Fruit fly (Drosophila melanogaster) whole organism, wandering third instar larva: Measurements from ENCODE around the gene CG12009.

ENCODE experiments used
- Abd-B ChIP-seq: fragments of >200 bp; optimal IDR thresholded peaks from 2 replicates; lab custom pipeline; 2017; ENCODE audit warnings: missing biosample characterization, missing genetic modification characterization
- CG32264 ChIP-seq: fragments of 200-800 bp; sonication (Bioruptor generic); optimal IDR thresholded peaks from 2 replicates; lab custom pipeline; 2016; ENCODE audit warnings: missing biosample characterization, missing genetic modification characterization
- CG9705 ChIP-seq: fragments of 200-800 bp; sonication (Bioruptor generic); optimal IDR thresholded peaks from 2 replicates; lab custom pipeline; 2018; ENCODE audit warnings: missing biosample characterization, mild to moderate bottlenecking, missing genetic modification characterization
- CrebA ChIP-seq: fragments of 200-800 bp; sonication (Bioruptor generic); optimal IDR thresholded peaks from 2 replicates; lab custom pipeline; 2016; ENCODE audit warnings: missing biosample characterization, mild to moderate bottlenecking, missing genetic modification characterization, borderline replicate concordance
- Dfd ChIP-seq: fragments of >200 bp; optimal IDR thresholded peaks from 2 replicates; lab custom pipeline; 2017; ENCODE audit warnings: missing biosample characterization, missing genetic modification characterization
- Dif ChIP-seq: fragments of 200-275, 200-300 bp; sonication (Bioruptor generic); optimal IDR thresholded peaks from 2 replicates; lab custom pipeline; 2018; ENCODE audit warnings: missing biosample characterization, missing genetic modification characterization; ENCODE audit not compliant: partially characterized antibody
- GATAd ChIP-seq: sonication (Bioruptor generic); optimal IDR thresholded peaks from 2 replicates; lab custom pipeline; 2016; ENCODE audit warnings: missing biosample characterization, missing genetic modification characterization
- HLH106 ChIP-seq: fragments of 200-800 bp; optimal IDR thresholded peaks from 3 replicates; lab custom pipeline; 2019; ENCODE audit warnings: missing biosample characterization, mild to moderate bottlenecking, missing genetic modification characterization, moderate library complexity
- Hnf4 ChIP-seq: fragments of 200-800 bp; sonication (Bioruptor generic); optimal IDR thresholded peaks from 2 replicates; lab custom pipeline; 2016; ENCODE audit warnings: missing biosample characterization, mild to moderate bottlenecking, missing genetic modification characterization
- Hr78 ChIP-seq: fragments of >200 bp; optimal IDR thresholded peaks from 2 replicates; lab custom pipeline; 2017; ENCODE audit warnings: missing biosample characterization, missing genetic modification characterization
- Hr83 ChIP-seq: fragments of 200-300 bp; sonication (Bioruptor generic); optimal IDR thresholded peaks from 2 replicates; lab custom pipeline; 2016; ENCODE audit warnings: missing biosample characterization, mild to moderate bottlenecking, missing genetic modification characterization, moderate library complexity; ENCODE audit not compliant: poor library complexity, severe bottlenecking
- Jra ChIP-seq: sonication (Bioruptor generic); optimal IDR thresholded peaks from 2 replicates; lab custom pipeline; 2016; ENCODE audit warnings: missing biosample characterization, missing genetic modification characterization
- Mio ChIP-seq: sonication (Bioruptor generic); optimal IDR thresholded peaks from 2 replicates; lab custom pipeline; 2016; ENCODE audit warnings: missing biosample characterization, missing genetic modification characterization
- Myc ChIP-seq: fragments of >200 bp; optimal IDR thresholded peaks from 2 replicates; lab custom pipeline; 2017
- N ChIP-seq: fragments of >200 bp; optimal IDR thresholded peaks from 2 replicates; lab custom pipeline; 2018; ENCODE audit warnings: missing biosample characterization, missing external identifiers, missing genetic modification characterization
- OdsH ChIP-seq: fragments of 200-800 bp; sonication (Bioruptor generic); optimal IDR thresholded peaks from 2 replicates; lab custom pipeline; 2016; ENCODE audit warnings: missing biosample characterization, mild to moderate bottlenecking, missing genetic modification characterization
- Rel ChIP-seq, 2 experiments: fragments of 200-800 bp; sonication (Bioruptor generic) in 1 of 2; optimal IDR thresholded peaks; 2 replicates in 1 of 2; 3 replicates in 1 of 2; lab custom pipeline; 2016 to 2019; ENCODE audit warnings: mild to moderate bottlenecking in 2 of 2, missing biosample characterization in 2 of 2, missing genetic modification characterization in 2 of 2, moderate library complexity in 1 of 2
- Sp1 ChIP-seq: fragments of 200-800 bp; sonication (Bioruptor generic); optimal IDR thresholded peaks from 3 replicates; lab custom pipeline; 2019; ENCODE audit warnings: missing biosample characterization, mild to moderate bottlenecking, missing genetic modification characterization, moderate library complexity
- Vsx2 ChIP-seq: fragments of 200-300, 225-300 bp; sonication (Bioruptor generic); optimal IDR thresholded peaks from 2 replicates; lab custom pipeline; 2018; ENCODE audit warnings: missing biosample characterization, missing genetic modification characterization; ENCODE audit not compliant: partially characterized antibody
- br ChIP-seq: fragments of 200-800 bp; sonication (Bioruptor generic); optimal IDR thresholded peaks from 2 replicates; lab custom pipeline; 2016; ENCODE audit warnings: missing biosample characterization, missing genetic modification characterization
- brk ChIP-seq: fragments of 200-800 bp; sonication (Bioruptor generic); optimal IDR thresholded peaks from 2 replicates; lab custom pipeline; 2016; ENCODE audit warnings: missing biosample characterization, mild to moderate bottlenecking, missing genetic modification characterization
- dl ChIP-seq, 2 experiments: fragments of 175-275, 200-275 bp in 1 of 2; fragments of 200-275 bp in 1 of 2; sonication (Bioruptor generic); optimal IDR thresholded peaks; lab custom pipeline; 2018; ENCODE audit warnings: mild to moderate bottlenecking in 2 of 2, missing biosample characterization in 2 of 2, missing genetic modification characterization in 2 of 2, moderate library complexity in 2 of 2; ENCODE audit not compliant: partially characterized antibody in 2 of 2, insufficient read depth in 1 of 2
- dmrt93B ChIP-seq: fragments of 200-800 bp; sonication (Bioruptor generic); optimal IDR thresholded peaks from 2 replicates; lab custom pipeline; 2018; ENCODE audit warnings: missing biosample characterization, mild to moderate bottlenecking, missing genetic modification characterization
- dsf ChIP-seq: sonication (Bioruptor generic); optimal IDR thresholded peaks from 2 replicates; lab custom pipeline; 2016; ENCODE audit warnings: missing biosample characterization, missing genetic modification characterization, borderline replicate concordance
- ey ChIP-seq: fragments of 200-800 bp; sonication (Bioruptor generic); optimal IDR thresholded peaks from 2 replicates; lab custom pipeline; 2016; ENCODE audit warnings: missing biosample characterization, missing genetic modification characterization
- foxo ChIP-seq, 2 experiments: fragments of 200-800 bp; sonication (Bioruptor generic); optimal IDR thresholded peaks; 2 replicates in 1 of 2; 3 replicates in 1 of 2; lab custom pipeline; 2016 to 2017; ENCODE audit warnings: missing biosample characterization in 2 of 2, missing genetic modification characterization in 2 of 2
- fru ChIP-seq: fragments of 200-800 bp; sonication (Bioruptor generic); optimal IDR thresholded peaks from 3 replicates; lab custom pipeline; 2016; ENCODE audit warnings: missing biosample characterization, mild to moderate bottlenecking, missing genetic modification characterization
- h ChIP-seq: fragments of 200-800 bp; sonication (Bioruptor generic); optimal IDR thresholded peaks from 3 replicates; lab custom pipeline; 2016; ENCODE audit warnings: missing biosample characterization, mild to moderate bottlenecking, missing genetic modification characterization
- jim ChIP-seq: fragments of 175-275, 200-325 bp; sonication (Bioruptor generic); optimal IDR thresholded peaks from 2 replicates; lab custom pipeline; 2016; ENCODE audit warnings: missing biosample characterization, mild to moderate bottlenecking, missing genetic modification characterization
- lola ChIP-seq: fragments of >200 bp; optimal IDR thresholded peaks from 2 replicates; lab custom pipeline; 2017; ENCODE audit warnings: missing biosample characterization, missing genetic modification characterization
- pan ChIP-seq: fragments of >200 bp; optimal IDR thresholded peaks from 2 replicates; lab custom pipeline; 2017
- psq ChIP-seq: fragments of 200-800 bp; sonication (Bioruptor generic); optimal IDR thresholded peaks from 3 replicates; lab custom pipeline; 2017; ENCODE audit warnings: missing biosample characterization, mild to moderate bottlenecking, missing genetic modification characterization, moderate library complexity
- rgr ChIP-seq: fragments of 200-800 bp; sonication (Bioruptor generic); optimal IDR thresholded peaks from 3 replicates; lab custom pipeline; 2016; ENCODE audit warnings: missing biosample characterization, mild to moderate bottlenecking, missing genetic modification characterization
- sage ChIP-seq: fragments of 200-800 bp; sonication (Bioruptor generic); optimal IDR thresholded peaks from 2 replicates; lab custom pipeline; 2016; ENCODE audit warnings: missing biosample characterization, mild to moderate bottlenecking, missing genetic modification characterization
- sv ChIP-seq: fragments of 200-800 bp; sonication (Bioruptor generic); optimal IDR thresholded peaks from 3 replicates; lab custom pipeline; 2016; ENCODE audit warnings: missing biosample characterization, missing genetic modification characterization
- tai ChIP-seq: sonication (Bioruptor generic); optimal IDR thresholded peaks from 2 replicates; lab custom pipeline; 2016; ENCODE audit warnings: missing biosample characterization, missing genetic modification characterization
- usp ChIP-seq: fragments of >200 bp; optimal IDR thresholded peaks from 2 replicates; lab custom pipeline; 2017; ENCODE audit warnings: missing biosample characterization, missing genetic modification characterization
- woc ChIP-seq: sonication (Bioruptor generic); optimal IDR thresholded peaks from 2 replicates; lab custom pipeline; 2016; ENCODE audit warnings: missing biosample characterization, mild to moderate bottlenecking, missing genetic modification characterization

Gene CG12009

DNA sequence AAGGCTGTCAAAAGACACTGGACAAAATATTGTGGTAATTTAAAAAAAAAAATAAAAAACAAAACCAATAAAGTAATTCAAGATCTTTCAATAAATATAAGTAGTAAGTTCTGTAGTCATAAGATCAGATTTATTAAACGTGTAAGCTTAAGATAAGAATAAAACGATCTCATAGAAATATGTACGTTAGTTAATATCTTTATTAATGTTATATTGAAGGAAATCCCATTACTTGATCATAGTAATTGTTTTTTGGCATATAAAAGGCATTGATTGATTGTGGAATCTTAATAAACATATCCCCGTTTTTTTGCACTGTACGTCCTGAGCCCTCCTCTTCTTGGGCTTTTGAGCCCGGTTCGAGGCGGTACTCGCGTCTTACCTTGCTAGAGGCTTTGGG, 52.0 kb downstream of the CG12009 start:
- TF ChIP-seq Jra, result peak; percentile 38
- no peak for TF ChIP-seq Hr78 (GFP tag; lab: Kevin White, UChicago)
- TF ChIP-seq Abd-B (GFP tag; lab: Kevin White, UChicago), result no peak
- peak; percentile 52 for TF ChIP-seq tai (GFP tag; lab: Kevin White, UChicago)
- TF ChIP-seq Vsx2, result no peak
- peak; percentile 76 for TF ChIP-seq brk (GFP tag; lab: Kevin White, UChicago)
- peak; percentile 72 for TF ChIP-seq br
- TF ChIP-seq Mio, result no peak
- no peak for TF ChIP-seq dl (GFP tag; optimal IDR thresholded peaks at IDR 0.05; lab: Kevin White, UChicago; ENCODE audit: insufficient read depth in 1 of 2, partially characterized antibody in 2 of 2)
- TF ChIP-seq CrebA (GFP tag; lab: Kevin White, UChicago), result no peak
- TF ChIP-seq Hr83 (GFP tag; lab: Kevin White, UChicago), result no peak
- TF ChIP-seq pan (lab: Kevin White, UChicago), result no peak
- peak; percentile 59 for TF ChIP-seq dmrt93B (GFP tag; lab: Kevin White, UChicago)
- TF ChIP-seq ey (GFP tag; lab: Kevin White, UChicago), result peak; percentile 79
- TF ChIP-seq foxo (GFP tag; optimal IDR thresholded peaks at IDR 0.05; lab: Kevin White, UChicago), result peak in 1 of 2 experiments; percentile 85
- TF ChIP-seq woc (GFP tag; lab: Kevin White, UChicago), result peak; percentile 60
- TF ChIP-seq CG9705 (GFP tag; lab: Kevin White, UChicago), result peak; percentile 60
- no peak for TF ChIP-seq Dfd (GFP tag; lab: Kevin White, UChicago)
- peak; percentile 78 for TF ChIP-seq Hnf4 (GFP tag; lab: Kevin White, UChicago)
- peak; percentile 11 for TF ChIP-seq sage (GFP tag; lab: Kevin White, UChicago)
- no peak for TF ChIP-seq Rel (GFP tag; optimal IDR thresholded peaks at IDR 0.05; lab: Kevin White, UChicago)
- TF ChIP-seq Rel (tag; optimal IDR thresholded peaks at IDR 0.05; lab: Kevin White, UChicago), result peak; percentile 6
- no peak for TF ChIP-seq N (GFP tag; lab: Kevin White, UChicago)
- peak; percentile 78 for TF ChIP-seq HLH106 (tag; lab: Kevin White, UChicago)
- TF ChIP-seq jim, result no peak
- TF ChIP-seq lola (GFP tag; lab: Kevin White, UChicago), result no peak
- TF ChIP-seq psq (GFP tag; lab: Kevin White, UChicago), result peak; percentile 85
- no peak for TF ChIP-seq usp (GFP tag; lab: Kevin White, UChicago)
- TF ChIP-seq fru (GFP tag; lab: Kevin White, UChicago), result peak; percentile 88
- no peak for TF ChIP-seq Myc (lab: Kevin White, UChicago)
- TF ChIP-seq CG32264 (GFP tag; lab: Kevin White, UChicago), result peak; percentile 23
- no peak for TF ChIP-seq GATAd (GFP tag; lab: Kevin White, UChicago)
- TF ChIP-seq OdsH (GFP tag; lab: Kevin White, UChicago), result peak; percentile 85
- TF ChIP-seq Sp1, result peak; percentile 90
- TF ChIP-seq dsf (GFP tag; lab: Kevin White, UChicago), result peak; percentile 19
- TF ChIP-seq h (GFP tag; lab: Kevin White, UChicago), result peak; percentile 85
- TF ChIP-seq Dif (GFP tag; lab: Kevin White, UChicago), result no peak
- peak; percentile 16 for TF ChIP-seq sv
- TF ChIP-seq rgr (GFP tag; lab: Kevin White, UChicago), result peak; percentile 77

DNA sequence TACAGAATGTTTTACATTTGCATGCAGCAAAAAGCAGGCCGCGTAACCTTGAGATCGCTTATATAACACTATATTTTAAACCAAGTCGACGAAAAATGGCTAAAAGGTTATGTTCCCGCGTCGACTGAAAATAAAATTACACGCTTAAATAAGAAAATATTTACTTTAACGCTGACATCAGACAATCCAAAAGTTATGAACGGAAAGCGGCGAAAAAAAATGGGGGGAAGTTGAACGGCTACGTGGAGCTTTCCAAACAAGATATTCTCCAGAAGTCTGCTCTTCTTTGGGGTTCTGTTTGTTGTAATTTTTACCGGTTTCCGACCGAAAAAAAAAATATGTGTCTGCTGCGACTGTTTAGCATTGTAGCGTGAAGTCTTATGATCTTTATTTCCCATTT, 53.3 kb downstream of the CG12009 start:
- no peak for TF ChIP-seq lola (GFP tag; lab: Kevin White, UChicago)
- peak; percentile 15 for TF ChIP-seq brk (GFP tag; lab: Kevin White, UChicago)
- TF ChIP-seq CG9705 (GFP tag; lab: Kevin White, UChicago), result no peak
- no peak for TF ChIP-seq Hr83 (GFP tag; lab: Kevin White, UChicago)
- TF ChIP-seq fru (GFP tag; lab: Kevin White, UChicago), result peak; percentile 5
- TF ChIP-seq foxo (GFP tag; optimal IDR thresholded peaks at IDR 0.05; lab: Kevin White, UChicago), result peak in 1 of 2 experiments; percentile 1
